Fruit fly (Drosophila melanogaster) whole organism, adult: ENCODE measurements around the gene Gyc89Db.
A peak's percentile ranks its signal among the peaks of the same experiment; 100 is the strongest.

Experiments used
- CG11617 ChIP-seq: fragments of 200-800 bp; sonication (Bioruptor generic); optimal IDR thresholded peaks from 2 replicates; lab custom pipeline; 2017; ENCODE audit warnings: mild to moderate bottlenecking, missing biosample characterization, missing genetic modification reagents, missing genetic modification characterization
- CG12768 ChIP-seq: fragments of 200-800 bp; sonication (Bioruptor generic); optimal IDR thresholded peaks from 2 replicates; lab custom pipeline; 2017; ENCODE audit warnings: missing biosample characterization, missing genetic modification characterization, mild to moderate bottlenecking, moderate library complexity, missing genetic modification reagents
- CG14711 ChIP-seq: fragments of 200-800 bp; sonication (Bioruptor generic); optimal IDR thresholded peaks from 2 replicates; lab custom pipeline; 2018; ENCODE audit warnings: missing biosample characterization, mild to moderate bottlenecking, missing genetic modification characterization, moderate library complexity
- CG1620 ChIP-seq: fragments of 200-800 bp; sonication (Bioruptor generic); optimal IDR thresholded peaks from 2 replicates; lab custom pipeline; 2016; ENCODE audit warnings: missing biosample characterization, missing genetic modification characterization
- CG33017 ChIP-seq: fragments of 200-800 bp; sonication (Bioruptor generic); optimal IDR thresholded peaks from 2 replicates; lab custom pipeline; 2018; ENCODE audit warnings: missing biosample characterization, mild to moderate bottlenecking, missing genetic modification characterization, moderate library complexity
- CG5204 ChIP-seq: fragments of 200-800 bp; sonication (Bioruptor generic); optimal IDR thresholded peaks from 2 replicates; lab custom pipeline; 2016; ENCODE audit warnings: missing biosample characterization, missing genetic modification characterization
- CG7045 ChIP-seq: fragments of 200-800 bp; sonication (Bioruptor generic); optimal IDR thresholded peaks from 2 replicates; lab custom pipeline; 2017; ENCODE audit warnings: missing biosample characterization, mild to moderate bottlenecking, missing genetic modification characterization
- CG7101 ChIP-seq: fragments of 200-800 bp; sonication (Bioruptor generic); optimal IDR thresholded peaks from 2 replicates; lab custom pipeline; 2018; ENCODE audit warnings: missing biosample characterization, mild to moderate bottlenecking, missing genetic modification characterization, moderate library complexity
- Clk ChIP-seq: fragments of 200-800 bp; sonication (Bioruptor generic); optimal IDR thresholded peaks from 2 replicates; lab custom pipeline; 2017; ENCODE audit warnings: missing biosample characterization, missing genetic modification characterization
- Crg-1 ChIP-seq: fragments of 200-800 bp; sonication (Bioruptor generic); optimal IDR thresholded peaks from 2 replicates; lab custom pipeline; 2016; ENCODE audit warnings: missing biosample characterization, missing genetic modification characterization
- Hr96 ChIP-seq: fragments of 200-800 bp; sonication (Bioruptor generic); optimal IDR thresholded peaks from 2 replicates; lab custom pipeline; 2016; ENCODE audit warnings: missing biosample characterization, missing genetic modification characterization
- Mnt ChIP-seq: fragments of 200-800 bp; sonication (Bioruptor generic); optimal IDR thresholded peaks from 2 replicates; lab custom pipeline; 2016; ENCODE audit warnings: missing biosample characterization, mild to moderate bottlenecking, missing genetic modification characterization
- bab1 ChIP-seq: fragments of 200-800 bp; sonication (Bioruptor generic); optimal IDR thresholded peaks from 3 replicates; lab custom pipeline; 2019; ENCODE audit warnings: missing biosample characterization, mild to moderate bottlenecking, missing genetic modification characterization, moderate library complexity
- cic ChIP-seq: fragments of 200-800 bp; sonication (Bioruptor generic); optimal IDR thresholded peaks from 2 replicates; lab custom pipeline; 2017; ENCODE audit warnings: missing biosample characterization, mild to moderate bottlenecking, missing genetic modification characterization, moderate library complexity
- cnc ChIP-seq, 2 experiments: fragments of >200 bp; optimal IDR thresholded peaks; 2 replicates each; lab custom pipeline; 2017
- kay ChIP-seq: fragments of 200-800 bp; sonication (Bioruptor generic); peaks from one replicate; lab custom pipeline; 2016; ENCODE audit warnings: missing biosample characterization, missing genetic modification characterization, borderline replicate concordance
- ovo ChIP-seq: fragments of 200-800 bp; sonication (Bioruptor generic); optimal IDR thresholded peaks from 2 replicates; lab custom pipeline; 2016; ENCODE audit warnings: missing biosample characterization, missing genetic modification characterization
- pad ChIP-seq: fragments of 200-800 bp; sonication (Bioruptor generic); optimal IDR thresholded peaks from 3 replicates; lab custom pipeline; 2017; ENCODE audit warnings: missing biosample characterization, missing genetic modification characterization, mild to moderate bottlenecking, moderate library complexity, missing genetic modification reagents
- tj ChIP-seq: fragments of 200-800 bp; sonication (Bioruptor generic); optimal IDR thresholded peaks from 3 replicates; lab custom pipeline; 2017; ENCODE audit warnings: missing biosample characterization, mild to moderate bottlenecking, missing genetic modification characterization, moderate library complexity
- toe ChIP-seq: fragments of 200-800 bp; sonication (Bioruptor generic); optimal IDR thresholded peaks from 2 replicates; lab custom pipeline; 2016; ENCODE audit warnings: missing biosample characterization, missing genetic modification characterization

The Gyc89Db gene

dm6 chr3R:16477033-16477432 is at the start of gene Gyc89Db:
Gene Gyc89Db, plus strand, starts transcription at chr3R:16477110.
- TF ChIP-seq Hr96 (GFP tag; lab: Kevin White, UChicago) (no peak), cnc (optimal IDR thresholded peaks at IDR 0.05; lab: Kevin White, UChicago) (no peak), tj (GFP tag; lab: Kevin White, UChicago) (no peak), cic (no peak)

dm6 chr3R:16427520-16427919 is 49.4 kb upstream of the Gyc89Db start:
- TF ChIP-seq cnc (optimal IDR thresholded peaks at IDR 0.05; lab: Kevin White, UChicago) (no peak), pad (no peak)

dm6 chr3R:16430381-16430780 is 46.5 kb upstream of the Gyc89Db start, which contains the start of gene CG31279:
Gene CG31279, plus strand, starts transcription at chr3R:16430681.
- no peak for TF ChIP-seq CG12768
- no peak for TF ChIP-seq cic
- no peak for TF ChIP-seq CG33017 (tag; lab: Kevin White, UChicago)
- no peak for TF ChIP-seq tj (GFP tag; lab: Kevin White, UChicago)
- no peak for TF ChIP-seq CG5204 (GFP tag; lab: Kevin White, UChicago)
- TF ChIP-seq toe: no peak
- TF ChIP-seq kay (GFP tag; lab: Kevin White, UChicago): no peak
- TF ChIP-seq Mnt (GFP tag; lab: Kevin White, UChicago): no peak
- no peak for TF ChIP-seq CG7101 (tag; lab: Kevin White, UChicago)
- TF ChIP-seq ovo (GFP tag; lab: Kevin White, UChicago): no peak
- no peak for TF ChIP-seq bab1
- TF ChIP-seq pad: no peak
- no peak for TF ChIP-seq Clk (GFP tag; lab: Kevin White, UChicago)
- no peak for TF ChIP-seq Hr96 (GFP tag; lab: Kevin White, UChicago)
- no peak for TF ChIP-seq CG7045 (GFP tag; lab: Kevin White, UChicago)

dm6 chr3R:16431707-16432106 is 45.2 kb upstream of the Gyc89Db start:
- TF ChIP-seq Crg-1 (GFP tag; lab: Kevin White, UChicago) (peak; percentile 22), CG1620 (GFP tag; lab: Kevin White, UChicago) (peak; percentile 43), Mnt (GFP tag; lab: Kevin White, UChicago) (peak; percentile 13), pad (peak; percentile 3), bab1 (peak; percentile 69), toe (peak; percentile 35), CG14711 (tag; lab: Kevin White, UChicago) (no peak), kay (GFP tag; lab: Kevin White, UChicago) (no peak), CG7101 (tag; lab: Kevin White, UChicago) (peak; percentile 8), cic (peak; percentile 9), CG33017 (tag; lab: Kevin White, UChicago) (no peak)

- TF ChIP-seq toe: peak; percentile 55
- TF ChIP-seq CG1620 (GFP tag; lab: Kevin White, UChicago): peak; percentile 43
- peak; percentile 85 for TF ChIP-seq CG7101 (tag; lab: Kevin White, UChicago)
- no peak for TF ChIP-seq Clk (GFP tag; lab: Kevin White, UChicago)
- peak; percentile 62 for TF ChIP-seq CG12768
- no peak for TF ChIP-seq cnc (optimal IDR thresholded peaks at IDR 0.05; lab: Kevin White, UChicago)
- TF ChIP-seq CG14711 (tag; lab: Kevin White, UChicago): peak; percentile 76
- peak; percentile 5 for TF ChIP-seq Crg-1 (GFP tag; lab: Kevin White, UChicago)
- peak; percentile 97 for TF ChIP-seq kay (GFP tag; lab: Kevin White, UChicago)
- TF ChIP-seq cic: no peak
- peak; percentile 29 for TF ChIP-seq tj (GFP tag; lab: Kevin White, UChicago)
- peak; percentile 45 for TF ChIP-seq CG7045 (GFP tag; lab: Kevin White, UChicago)
- TF ChIP-seq bab1: peak; percentile 75
- no peak for TF ChIP-seq Hr96 (GFP tag; lab: Kevin White, UChicago)
- peak; percentile 64 for TF ChIP-seq CG11617
- TF ChIP-seq Mnt (GFP tag; lab: Kevin White, UChicago): peak; percentile 56
- TF ChIP-seq CG33017 (tag; lab: Kevin White, UChicago): peak; percentile 81
- TF ChIP-seq pad: peak; percentile 56
Observed at dm6 chr3R:16432665-16433065, 44.2 kb upstream of the Gyc89Db start, which contains the start of gene Fntb. Gene Fntb, plus strand, starts transcription at chr3R:16432998.

dm6 chr3R:16434599-16434998 is 42.3 kb upstream of the Gyc89Db start, which contains the start of gene CG14881:
Gene CG14881, plus strand, starts transcription at chr3R:16434899.
- TF ChIP-seq CG12768: no peak
- TF ChIP-seq CG33017 (tag; lab: Kevin White, UChicago): no peak
- no peak for TF ChIP-seq Hr96 (GFP tag; lab: Kevin White, UChicago)
- no peak for TF ChIP-seq cnc (optimal IDR thresholded peaks at IDR 0.05; lab: Kevin White, UChicago)
- TF ChIP-seq kay (GFP tag; lab: Kevin White, UChicago): no peak

- no peak for TF ChIP-seq tj (GFP tag; lab: Kevin White, UChicago)
- no peak for TF ChIP-seq Hr96 (GFP tag; lab: Kevin White, UChicago)
- TF ChIP-seq CG5204 (GFP tag; lab: Kevin White, UChicago): no peak
- TF ChIP-seq CG7101 (tag; lab: Kevin White, UChicago): no peak
- TF ChIP-seq pad: no peak
- TF ChIP-seq Clk (GFP tag; lab: Kevin White, UChicago): no peak
Observed at dm6 chr3R:16436374-16437037, 40.4 kb upstream of the Gyc89Db start, which contains the start of gene mRpS33. Gene mRpS33, minus strand, starts transcription at chr3R:16436597.
